Worm (Caenorhabditis elegans) whole organism, L4/young adult: Measurements from ENCODE around the gene saeg-1.
A peak's percentile ranks its signal among the peaks of the same experiment; 100 is the strongest.

Experiments used
- W03F9.2 ChIP-seq: fragments of 150-350 bp; optimal IDR thresholded peaks from 2 replicates; lab custom pipeline; 2014; ENCODE audit warnings: missing biosample characterization, missing genetic modification characterization
- dao-5 ChIP-seq: sonication (generic microtip); optimal IDR thresholded peaks from 2 replicates; lab custom pipeline; 2016; ENCODE audit warnings: missing genotype, missing genetic modification characterization, moderate library complexity, missing compliant biosample characterization
- him-1 ChIP-seq: sonication (generic microtip); optimal IDR thresholded peaks from 2 replicates; lab custom pipeline; 2016; ENCODE audit warnings: missing genotype, missing genetic modification reagents, missing genetic modification characterization, missing compliant biosample characterization

DNA sequence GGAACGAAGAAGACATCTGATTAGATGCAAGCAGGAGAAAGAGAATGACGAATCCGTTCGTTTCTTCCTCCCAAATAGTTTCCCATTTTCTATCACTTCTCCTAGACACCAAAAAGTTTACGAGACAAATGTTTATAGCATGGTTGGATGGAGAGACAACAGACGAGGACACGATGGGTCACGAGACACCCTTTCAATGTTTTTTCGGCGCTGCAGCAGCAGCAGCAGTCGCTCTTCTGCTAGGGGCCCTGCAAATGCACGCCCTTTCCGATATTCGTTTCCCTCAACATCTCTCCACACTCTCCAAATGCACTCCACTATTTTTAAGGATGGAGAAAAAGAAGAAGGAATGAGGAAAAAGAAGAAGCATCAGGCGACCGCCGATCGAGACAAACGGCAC is 7.2 kb downstream of the saeg-1 start:
- TF ChIP-seq him-1 (tag; lab: Kevin White, UChicago) (peak; percentile 62), dao-5 (tag; lab: Kevin White, UChicago) (no peak), W03F9.2 (peak; percentile 5)
